Fruit fly (Drosophila melanogaster) whole organism, embryonic: ENCODE results near the gene MAPk-Ak2.

Experiments
- Ada2b ChIP-seq: fragments of 200-800 bp; sonication (Bioruptor generic); IDR thresholded peaks from 2 replicates; pipeline ENCODE4 v1.3.6; 2022; ENCODE audit warnings: missing biosample characterization, missing genetic modification characterization
- Aef1 ChIP-seq: fragments of 200-800 bp; sonication (Bioruptor generic); IDR thresholded peaks from 3 replicates; pipeline ENCODE4 v1.3.6; 2022; ENCODE audit warnings: missing biosample characterization, missing genetic modification characterization
- Antp ChIP-seq: fragments of 200-800 bp; sonication (Bioruptor generic); optimal IDR thresholded peaks from 3 replicates; lab custom pipeline; 2016; ENCODE audit warnings: missing biosample characterization, missing genetic modification characterization
- CG10565 ChIP-seq: fragments of 200-800 bp; sonication (Bioruptor generic); optimal IDR thresholded peaks from 3 replicates; lab custom pipeline; 2016; ENCODE audit warnings: missing biosample characterization, mild to moderate bottlenecking, missing genetic modification characterization
- CG14860 ChIP-seq: fragments of 200-800 bp; sonication (Bioruptor generic); IDR thresholded peaks from 3 replicates; pipeline ENCODE4 v1.3.6; 2022; ENCODE audit warnings: missing biosample characterization, missing genetic modification characterization; ENCODE audit not compliant: partially characterized antibody
- CG14965 ChIP-seq: fragments of 200-800 bp; sonication (Bioruptor generic); optimal IDR thresholded peaks from 2 replicates; lab custom pipeline; 2016; ENCODE audit warnings: missing biosample characterization, missing genetic modification characterization, borderline replicate concordance
- CG34224 ChIP-seq: fragments of 200-800 bp; sonication (Bioruptor generic); IDR thresholded peaks from 3 replicates; pipeline ENCODE4 v1.3.6; 2022; ENCODE audit warnings: missing biosample characterization, missing genetic modification characterization; ENCODE audit not compliant: partially characterized antibody
- CG3838 ChIP-seq: fragments of 200-800 bp; sonication (Bioruptor generic); optimal IDR thresholded peaks from 3 replicates; lab custom pipeline; 2016; ENCODE audit warnings: missing biosample characterization, missing genetic modification characterization
- CG4617 ChIP-seq: fragments of 200-800 bp; sonication (Bioruptor generic); optimal IDR thresholded peaks from 3 replicates; lab custom pipeline; 2016; ENCODE audit warnings: missing biosample characterization, missing genetic modification characterization, borderline replicate concordance
- CG4707 ChIP-seq: fragments of 200-800 bp; sonication (Bioruptor generic); optimal IDR thresholded peaks from 2 replicates; lab custom pipeline; 2018; ENCODE audit warnings: missing biosample characterization, mild to moderate bottlenecking, missing genetic modification characterization, moderate library complexity
- CG4854 ChIP-seq: fragments of 200-800 bp; sonication (Bioruptor generic); optimal IDR thresholded peaks from 2 replicates; lab custom pipeline; 2016; ENCODE audit warnings: missing biosample characterization, missing genetic modification characterization, inconsistent platforms
- CG6254 ChIP-seq: fragments of 200-800 bp; sonication (Bioruptor generic); optimal IDR thresholded peaks from 3 replicates; lab custom pipeline; 2017; ENCODE audit warnings: mild to moderate bottlenecking, missing biosample characterization, missing genetic modification reagents, missing genetic modification characterization
- CG6272 ChIP-seq: fragments of 200-800 bp; sonication (Bioruptor generic); IDR thresholded peaks from 2 replicates; pipeline ENCODE4 v1.3.6; 2022; ENCODE audit warnings: missing biosample characterization, missing genetic modification characterization
- CG7963 ChIP-seq: fragments of 200-800 bp; sonication (Bioruptor generic); IDR thresholded peaks from 3 replicates; pipeline ENCODE4 v1.3.6; 2022; ENCODE audit warnings: missing biosample characterization, missing genetic modification characterization; ENCODE audit not compliant: partially characterized antibody
- CG8944 ChIP-seq: fragments of 200-800 bp; sonication (Bioruptor generic); optimal IDR thresholded peaks from 3 replicates; lab custom pipeline; 2016; ENCODE audit warnings: missing biosample characterization, missing genetic modification characterization
- D19B ChIP-seq: fragments of 200-800 bp; sonication (Bioruptor generic); optimal IDR thresholded peaks from 2 replicates; lab custom pipeline; 2017; ENCODE audit warnings: missing biosample characterization, mild to moderate bottlenecking, missing genetic modification characterization
- Dp ChIP-seq: fragments of 200-800 bp; sonication (Bioruptor generic); optimal IDR thresholded peaks from 2 replicates; lab custom pipeline; 2018; ENCODE audit warnings: missing biosample characterization, mild to moderate bottlenecking, missing genetic modification characterization, moderate library complexity
- ERR ChIP-seq: fragments of 200-800 bp; sonication (Bioruptor generic); optimal IDR thresholded peaks from 2 replicates; lab custom pipeline; 2016; ENCODE audit warnings: missing biosample characterization, missing genetic modification characterization
- Fer1 ChIP-seq: fragments of 200-800 bp; sonication (Bioruptor generic); optimal IDR thresholded peaks from 2 replicates; lab custom pipeline; 2017; ENCODE audit warnings: missing biosample characterization, mild to moderate bottlenecking, missing genetic modification characterization
- HLH54F ChIP-seq: fragments of 200-800 bp; sonication (Bioruptor generic); optimal IDR thresholded peaks from 3 replicates; lab custom pipeline; 2016; ENCODE audit warnings: missing biosample characterization, missing genetic modification characterization
- Hr3 ChIP-seq: fragments of 200-800 bp; sonication (Bioruptor generic); optimal IDR thresholded peaks from 3 replicates; lab custom pipeline; 2016; ENCODE audit warnings: missing biosample characterization, missing genetic modification characterization
- Lim3 ChIP-seq: fragments of 200-800 bp; sonication (Bioruptor generic); IDR thresholded peaks from 2 replicates; pipeline ENCODE4 v1.3.6; 2022; ENCODE audit warnings: missing biosample characterization, missing genetic modification characterization
- Lpt ChIP-seq: fragments of >200 bp; optimal IDR thresholded peaks from 2 replicates; lab custom pipeline; 2018; ENCODE audit warnings: missing biosample characterization, missing genetic modification characterization
- Neu2 ChIP-seq: fragments of 200-800 bp; sonication (Bioruptor generic); optimal IDR thresholded peaks from 3 replicates; lab custom pipeline; 2016; ENCODE audit warnings: missing biosample characterization, missing genetic modification characterization, borderline replicate concordance
- Sin3A ChIP-seq: fragments of >200 bp; optimal IDR thresholded peaks from 2 replicates; lab custom pipeline; 2018
- Sox102F ChIP-seq: fragments of 200-800 bp; sonication (Bioruptor generic); optimal IDR thresholded peaks from 2 replicates; lab custom pipeline; 2018; ENCODE audit warnings: missing biosample characterization, mild to moderate bottlenecking, missing genetic modification characterization, moderate library complexity
- Sry-β ChIP-seq: fragments of 200-800 bp; sonication (Bioruptor generic); optimal IDR thresholded peaks from 2 replicates; lab custom pipeline; 2018; ENCODE audit warnings: missing biosample characterization, mild to moderate bottlenecking, missing genetic modification characterization, moderate library complexity
- TFAM ChIP-seq: fragments of 200-800 bp; sonication (Bioruptor generic); optimal IDR thresholded peaks from 2 replicates; lab custom pipeline; 2017; ENCODE audit warnings: missing biosample characterization, missing genetic modification characterization, inconsistent platforms
- Trl ChIP-seq, 3 experiments: fragments of >200 bp in 2 of 3; fragments of 200-800 bp in 1 of 3; sonication (Bioruptor generic) in 1 of 3; optimal IDR thresholded peaks; 2 replicates in 1 of 3; 3 replicates in 2 of 3; lab custom pipeline; 2016 to 2017; ENCODE audit warnings: missing biosample characterization in 1 of 3, missing genetic modification characterization in 1 of 3
- amos ChIP-seq: fragments of 200-800 bp; sonication (Bioruptor generic); IDR thresholded peaks from 2 replicates; pipeline ENCODE4 v1.3.6; 2022; ENCODE audit warnings: missing biosample characterization, missing genetic modification characterization; ENCODE audit not compliant: partially characterized antibody
- bcd ChIP-seq: fragments of 200-800 bp; sonication (Bioruptor generic); optimal IDR thresholded peaks from 2 replicates; lab custom pipeline; 2017; ENCODE audit warnings: missing biosample characterization, mild to moderate bottlenecking, missing genetic modification characterization
- cad ChIP-seq: fragments of >200 bp; optimal IDR thresholded peaks from 2 replicates; lab custom pipeline; 2017; ENCODE audit warnings: missing biosample characterization, missing genetic modification characterization
- crc ChIP-seq: fragments of 200-800 bp; sonication (Bioruptor generic); optimal IDR thresholded peaks from 2 replicates; lab custom pipeline; 2016; ENCODE audit warnings: missing biosample characterization, missing genetic modification characterization
- croc ChIP-seq: fragments of 200-800 bp; sonication (Bioruptor generic); conservative IDR thresholded peaks from 3 replicates; pipeline ENCODE4 v1.3.6; 2022; ENCODE audit warnings: missing biosample characterization, missing genetic modification characterization
- jigr1 ChIP-seq: fragments of 200-800 bp; sonication (Bioruptor generic); IDR thresholded peaks from 3 replicates; pipeline ENCODE4 v1.3.6; 2022; ENCODE audit warnings: missing biosample characterization, missing genetic modification characterization
- jing ChIP-seq: fragments of 200-800 bp; sonication (Bioruptor generic); optimal IDR thresholded peaks from 2 replicates; lab custom pipeline; 2018; ENCODE audit warnings: missing biosample characterization, mild to moderate bottlenecking, missing genetic modification characterization
- kay ChIP-seq: fragments of 200-800 bp; sonication (Bioruptor generic); optimal IDR thresholded peaks from 2 replicates; lab custom pipeline; 2016; ENCODE audit warnings: missing biosample characterization, missing genetic modification characterization
- maf-S ChIP-seq: fragments of 200-800 bp; sonication (Bioruptor generic); optimal IDR thresholded peaks from 2 replicates; lab custom pipeline; 2016; ENCODE audit warnings: missing biosample characterization, missing genetic modification characterization
- mirr ChIP-seq: fragments of 200-800 bp; sonication (Bioruptor generic); optimal IDR thresholded peaks from 3 replicates; lab custom pipeline; 2018; ENCODE audit warnings: missing biosample characterization, mild to moderate bottlenecking, missing genetic modification characterization
- nerfin-1 ChIP-seq: fragments of 200-800 bp; sonication (Bioruptor generic); optimal IDR thresholded peaks from 3 replicates; lab custom pipeline; 2019; ENCODE audit warnings: missing biosample characterization, mild to moderate bottlenecking, missing genetic modification characterization, moderate library complexity
- onecut ChIP-seq: fragments of 200-800 bp; sonication (Bioruptor generic); IDR thresholded peaks from 2 replicates; pipeline ENCODE4 v1.3.6; 2022; ENCODE audit warnings: missing biosample characterization, missing genetic modification characterization
- p53 ChIP-seq: fragments of 200-800 bp; sonication (Bioruptor generic); optimal IDR thresholded peaks from 2 replicates; lab custom pipeline; 2016; ENCODE audit warnings: missing biosample characterization, missing genetic modification characterization
- peb ChIP-seq: fragments of 200-800 bp; sonication (Bioruptor generic); IDR thresholded peaks from 2 replicates; pipeline ENCODE4 v1.3.6; 2022; ENCODE audit warnings: missing biosample characterization, missing genetic modification characterization
- sc ChIP-seq, 3 experiments: fragments of >200 bp in 2 of 3; fragments of 200-800 bp in 1 of 3; sonication (Bioruptor generic) in 1 of 3; optimal IDR thresholded peaks; 2 replicates in 2 of 3; 3 replicates in 1 of 3; lab custom pipeline; 2017; ENCODE audit warnings: mild to moderate bottlenecking in 1 of 3, missing biosample characterization in 1 of 3, missing genetic modification characterization in 1 of 3, missing genetic modification reagents in 1 of 3
- scrt ChIP-seq: fragments of 200-800 bp; sonication (Bioruptor generic); optimal IDR thresholded peaks from 2 replicates; lab custom pipeline; 2018; ENCODE audit warnings: missing biosample characterization, mild to moderate bottlenecking, missing genetic modification characterization, moderate library complexity
- shn ChIP-seq: fragments of 200-800 bp; sonication (Bioruptor generic); optimal IDR thresholded peaks from 3 replicates; lab custom pipeline; 2016; ENCODE audit warnings: missing biosample characterization, missing genetic modification characterization
- sna ChIP-seq: fragments of 200-800 bp; sonication (Bioruptor generic); IDR thresholded peaks from 2 replicates; pipeline ENCODE4 v1.3.6; 2022; ENCODE audit warnings: missing biosample characterization, missing genetic modification characterization; ENCODE audit not compliant: partially characterized antibody
- sug ChIP-seq: fragments of 200-800 bp; optimal IDR thresholded peaks from 2 replicates; lab custom pipeline; 2019; ENCODE audit warnings: missing biosample characterization, mild to moderate bottlenecking, missing genetic modification characterization, moderate library complexity
- tio ChIP-seq: fragments of 200-800 bp; sonication (Bioruptor generic); optimal IDR thresholded peaks from 2 replicates; lab custom pipeline; 2017; ENCODE audit warnings: missing biosample characterization, missing genetic modification characterization, inconsistent platforms
- tna ChIP-seq: fragments of 200-800 bp; sonication (Bioruptor generic); IDR thresholded peaks from 2 replicates; pipeline ENCODE4 v1.3.6; 2022; ENCODE audit warnings: missing biosample characterization, missing genetic modification characterization; ENCODE audit not compliant: partially characterized antibody

Gene MAPk-Ak2

dm6 chrX:5718476-5719012 is 45.5 kb downstream of the MAPk-Ak2 start (continued):
- TF ChIP-seq CG6254 (GFP tag; lab: Kevin White, UChicago), result no peak
- TF ChIP-seq CG3838, result no peak
- no peak for TF ChIP-seq nerfin-1 (tag; lab: Kevin White, UChicago)
- TF ChIP-seq croc (GFP tag; lab: Robert Waterston, UW), result no peak
- peak; percentile 92 for TF ChIP-seq sug (tag; lab: Kevin White, UChicago)
- peak; percentile 60 for TF ChIP-seq bcd (GFP tag; lab: Kevin White, UChicago)
- TF ChIP-seq jing (GFP tag; lab: Kevin White, UChicago), result no peak
- TF ChIP-seq maf-S, result no peak
- TF ChIP-seq Dp (GFP tag; lab: Kevin White, UChicago), result no peak
- no peak for TF ChIP-seq CG7963
- TF ChIP-seq ERR (GFP tag; lab: Kevin White, UChicago), result no peak
- no peak for TF ChIP-seq mirr (GFP tag; lab: Kevin White, UChicago)
- peak; percentile 58 for TF ChIP-seq Sox102F
- no peak for TF ChIP-seq Sin3A (lab: Kevin White, UChicago)
- peak; percentile 78 for TF ChIP-seq Ada2b (GFP tag; lab: Robert Waterston, UW)
- TF ChIP-seq peb (GFP tag; lab: Robert Waterston, UW), result no peak
- TF ChIP-seq Aef1 (GFP tag; lab: Robert Waterston, UW), result peak; percentile 58; the same call in 2 of the 3 replicates
- TF ChIP-seq TFAM (GFP tag; lab: Kevin White, UChicago), result no peak
- no peak for TF ChIP-seq CG10565 (GFP tag; lab: Kevin White, UChicago)
- no peak for TF ChIP-seq Lpt
- no peak for TF ChIP-seq CG4854 (GFP tag; lab: Kevin White, UChicago)
- TF ChIP-seq kay (GFP tag; lab: Kevin White, UChicago), result no peak
- TF ChIP-seq shn (GFP tag; lab: Kevin White, UChicago), result no peak
- no peak for TF ChIP-seq Trl (optimal IDR thresholded peaks at IDR 0.05; lab: Kevin White, UChicago)
- no peak for TF ChIP-seq Trl (GFP tag; optimal IDR thresholded peaks at IDR 0.05; lab: Kevin White, UChicago)
- TF ChIP-seq onecut, result no peak
- TF ChIP-seq CG8944 (GFP tag; lab: Kevin White, UChicago), result no peak
- TF ChIP-seq amos (GFP tag; lab: Robert Waterston, UW), result no peak
- TF ChIP-seq scrt (GFP tag; lab: Kevin White, UChicago), result peak; percentile 58
- no peak for TF ChIP-seq CG14965
- no peak for TF ChIP-seq CG34224 (GFP tag; lab: Robert Waterston, UW)
- no peak for TF ChIP-seq cad (GFP tag; lab: Kevin White, UChicago)
- no peak for TF ChIP-seq sna (GFP tag; lab: Robert Waterston, UW)
- TF ChIP-seq Lim3 (GFP tag; lab: Robert Waterston, UW), result no peak
- no peak for TF ChIP-seq CG14860
- no peak for TF ChIP-seq HLH54F (GFP tag; lab: Kevin White, UChicago)
- TF ChIP-seq tio (GFP tag; lab: Kevin White, UChicago), result peak; percentile 28
- TF ChIP-seq Hr3, result peak; percentile 9
- no peak for TF ChIP-seq tna
- TF ChIP-seq CG6272, result no peak
- no peak for TF ChIP-seq Neu2 (GFP tag; lab: Kevin White, UChicago)
- TF ChIP-seq Sry-β (GFP tag; lab: Kevin White, UChicago), result no peak
- no peak for TF ChIP-seq crc (GFP tag; lab: Kevin White, UChicago)
- TF ChIP-seq Fer1 (GFP tag; lab: Kevin White, UChicago), result peak; percentile 79
- TF ChIP-seq jigr1 (GFP tag; lab: Robert Waterston, UW), result no peak
- no peak for TF ChIP-seq Antp
- no peak for TF ChIP-seq CG4617 (GFP tag; lab: Kevin White, UChicago)
- TF ChIP-seq D19B (GFP tag; lab: Kevin White, UChicago), result peak; percentile 50
- TF ChIP-seq sc (optimal IDR thresholded peaks at IDR 0.05; lab: Kevin White, UChicago), result no peak
- no peak for TF ChIP-seq sc (GFP tag; optimal IDR thresholded peaks at IDR 0.05; lab: Kevin White, UChicago)
- TF ChIP-seq p53, result no peak
- no peak for TF ChIP-seq CG4707
